Fruit fly (Drosophila melanogaster) whole organism, embryonic: ENCODE results near the gene NimC1.

Experiments
- Atf3 ChIP-seq: fragments of 200-800 bp; sonication (Bioruptor generic); optimal IDR thresholded peaks from 3 replicates; lab custom pipeline; 2016; ENCODE audit warnings: missing biosample characterization, missing genetic modification characterization
- Bgb ChIP-seq: fragments of 200-800 bp; sonication (Bioruptor generic); IDR thresholded peaks from 2 replicates; pipeline ENCODE4 v1.3.6; 2022; ENCODE audit warnings: missing biosample characterization, missing genetic modification characterization; ENCODE audit not compliant: partially characterized antibody
- CG11456 ChIP-seq: fragments of 200-800 bp; sonication (Bioruptor generic); IDR thresholded peaks from 3 replicates; pipeline ENCODE4 v1.3.6; 2022; ENCODE audit warnings: missing biosample characterization, missing genetic modification characterization
- CG11504 ChIP-seq: fragments of 200-800 bp; sonication (Bioruptor generic); optimal IDR thresholded peaks from 3 replicates; lab custom pipeline; 2019; ENCODE audit warnings: missing biosample characterization, mild to moderate bottlenecking, missing genetic modification characterization, moderate library complexity
- CG12942 ChIP-seq: fragments of 200-800 bp; sonication (Bioruptor generic); optimal IDR thresholded peaks from 3 replicates; lab custom pipeline; 2016; ENCODE audit warnings: missing biosample characterization, missing genetic modification characterization
- CG14014 ChIP-seq: fragments of 200-800 bp; sonication (Bioruptor generic); IDR thresholded peaks from 2 replicates; pipeline ENCODE4 v1.3.6; 2022; ENCODE audit warnings: missing biosample characterization, missing genetic modification characterization
- CG15514 ChIP-seq: fragments of 200-800 bp; sonication (Bioruptor generic); optimal IDR thresholded peaks from 3 replicates; lab custom pipeline; 2017; ENCODE audit warnings: missing biosample characterization, missing genetic modification characterization, mild to moderate bottlenecking, moderate library complexity, missing genetic modification reagents
- CG16779 ChIP-seq: fragments of 200-800 bp; sonication (Bioruptor generic); IDR thresholded peaks from 2 replicates; pipeline ENCODE4 v1.3.6; 2022; ENCODE audit warnings: missing biosample characterization, missing genetic modification characterization
- CG16813 ChIP-seq: fragments of 200-800 bp; sonication (Bioruptor generic); IDR thresholded peaks from 3 replicates; pipeline ENCODE4 v1.3.6; 2022; ENCODE audit warnings: missing biosample characterization, missing genetic modification characterization; ENCODE audit not compliant: partially characterized antibody
- CG17186 ChIP-seq: fragments of 200-800 bp; sonication (Bioruptor generic); optimal IDR thresholded peaks from 3 replicates; lab custom pipeline; 2017; ENCODE audit warnings: missing biosample characterization, missing genetic modification reagents, missing genetic modification characterization
- CG18476 ChIP-seq: fragments of 200-800 bp; sonication (Bioruptor generic); optimal IDR thresholded peaks from 2 replicates; lab custom pipeline; 2016; ENCODE audit warnings: missing biosample characterization, mild to moderate bottlenecking, missing genetic modification characterization
- CG3838 ChIP-seq: fragments of 200-800 bp; sonication (Bioruptor generic); optimal IDR thresholded peaks from 3 replicates; lab custom pipeline; 2016; ENCODE audit warnings: missing biosample characterization, missing genetic modification characterization
- CG42726 ChIP-seq: fragments of 200-800 bp; sonication (Bioruptor generic); IDR thresholded peaks from 2 replicates; pipeline ENCODE4 v1.3.6; 2022; ENCODE audit warnings: missing biosample characterization, missing genetic modification characterization; ENCODE audit not compliant: partially characterized antibody
- CG4707 ChIP-seq: fragments of 200-800 bp; sonication (Bioruptor generic); optimal IDR thresholded peaks from 2 replicates; lab custom pipeline; 2018; ENCODE audit warnings: missing biosample characterization, mild to moderate bottlenecking, missing genetic modification characterization, moderate library complexity
- CG4730 ChIP-seq: fragments of 200-800 bp; sonication (Bioruptor generic); IDR thresholded peaks from 2 replicates; pipeline ENCODE4 v1.3.6; 2022; ENCODE audit warnings: missing biosample characterization, missing genetic modification characterization
- CG5180 ChIP-seq: fragments of 200-800 bp; sonication (Bioruptor generic); optimal IDR thresholded peaks from 3 replicates; lab custom pipeline; 2017; ENCODE audit warnings: missing biosample characterization, missing genetic modification characterization, mild to moderate bottlenecking, moderate library complexity, missing genetic modification reagents
- CG8290 ChIP-seq, 3 experiments: fragments of 200-800 bp; sonication (Bioruptor generic); optimal IDR thresholded peaks; 2 replicates each; lab custom pipeline; 2016 to 2019; ENCODE audit warnings: missing biosample characterization in 3 of 3, missing genetic modification characterization in 3 of 3, mild to moderate bottlenecking in 2 of 3, moderate library complexity in 1 of 3
- CG8924 ChIP-seq: fragments of 200-800 bp; optimal IDR thresholded peaks from 3 replicates; lab custom pipeline; 2019; ENCODE audit warnings: missing biosample characterization, mild to moderate bottlenecking, missing genetic modification characterization, moderate library complexity
- CkIIα-i1 ChIP-seq: fragments of 200-800 bp; sonication (Bioruptor generic); IDR thresholded peaks from 2 replicates; pipeline ENCODE4 v1.3.6; 2022; ENCODE audit warnings: missing biosample characterization, missing genetic modification characterization
- D19A ChIP-seq: fragments of 200-800 bp; optimal IDR thresholded peaks from 3 replicates; lab custom pipeline; 2019; ENCODE audit warnings: missing biosample characterization, mild to moderate bottlenecking, missing genetic modification characterization, moderate library complexity
- Dek ChIP-seq: fragments of 200-800 bp; sonication (Bioruptor generic); optimal IDR thresholded peaks from 3 replicates; lab custom pipeline; 2019; ENCODE audit warnings: missing biosample characterization, mild to moderate bottlenecking, missing genetic modification characterization, moderate library complexity
- GATAe ChIP-seq: fragments of 200-800 bp; sonication (Bioruptor generic); conservative IDR thresholded peaks from 2 replicates; pipeline ENCODE4 v1.3.6; 2022; ENCODE audit warnings: missing biosample characterization, missing genetic modification characterization
- Mes4 ChIP-seq: fragments of 200-800 bp; sonication (Bioruptor generic); optimal IDR thresholded peaks from 2 replicates; lab custom pipeline; 2016; ENCODE audit warnings: missing biosample characterization, missing genetic modification characterization
- NC2α ChIP-seq: fragments of 200-800 bp; sonication (Bioruptor generic); optimal IDR thresholded peaks from 2 replicates; lab custom pipeline; 2016; ENCODE audit warnings: missing biosample characterization, missing genetic modification characterization
- Optix ChIP-seq: fragments of 200-800 bp; sonication (Bioruptor generic); IDR thresholded peaks from 3 replicates; pipeline ENCODE4 v1.3.6; 2022; ENCODE audit warnings: missing biosample characterization, missing genetic modification characterization
- PHDP ChIP-seq: fragments of 200-800 bp; sonication (Bioruptor generic); optimal IDR thresholded peaks from 3 replicates; lab custom pipeline; 2018; ENCODE audit warnings: missing biosample characterization, mild to moderate bottlenecking, missing genetic modification characterization, moderate library complexity
- Usf ChIP-seq: fragments of 200-800 bp; sonication (Bioruptor generic); optimal IDR thresholded peaks from 2 replicates; lab custom pipeline; 2017; ENCODE audit warnings: missing genotype, missing biosample characterization, missing genetic modification characterization
- al ChIP-seq: fragments of 200-800 bp; sonication (Bioruptor generic); IDR thresholded peaks from 2 replicates; pipeline ENCODE4 v1.3.6; 2022; ENCODE audit warnings: missing biosample characterization, missing genetic modification characterization
- ap ChIP-seq: fragments of 200-800 bp; sonication (Bioruptor generic); IDR thresholded peaks from 2 replicates; pipeline ENCODE4 v1.3.6; 2022; ENCODE audit warnings: missing biosample characterization, missing genetic modification characterization
- bsh ChIP-seq, 2 experiments: fragments of 200-800 bp; sonication (Bioruptor generic); optimal IDR thresholded peaks; 2 replicates each; lab custom pipeline; 2017 to 2018; ENCODE audit warnings: mild to moderate bottlenecking in 2 of 2, missing biosample characterization in 2 of 2, missing genetic modification characterization in 2 of 2, moderate library complexity in 1 of 2
- cato ChIP-seq: fragments of 200-800 bp; sonication (Bioruptor generic); optimal IDR thresholded peaks from 2 replicates; lab custom pipeline; 2016; ENCODE audit warnings: missing biosample characterization, missing genetic modification characterization, borderline replicate concordance
- chm ChIP-seq: fragments of 200-800 bp; sonication (Bioruptor generic); IDR thresholded peaks from 2 replicates; pipeline ENCODE4 v1.3.6; 2022; ENCODE audit warnings: missing biosample characterization, missing genetic modification characterization
- crp ChIP-seq, 2 experiments: fragments of 200-800 bp; sonication (Bioruptor generic); optimal IDR thresholded peaks; 2 replicates in 1 of 2; 3 replicates in 1 of 2; lab custom pipeline; 2017; ENCODE audit warnings: missing biosample characterization in 2 of 2, missing genetic modification characterization in 2 of 2, mild to moderate bottlenecking in 1 of 2, moderate library complexity in 1 of 2
- dm ChIP-seq: fragments of 200-800 bp; sonication (Bioruptor generic); optimal IDR thresholded peaks from 3 replicates; lab custom pipeline; 2016; ENCODE audit warnings: missing biosample characterization, missing genetic modification characterization
- ems ChIP-seq: fragments of 200-800 bp; sonication (Bioruptor generic); optimal IDR thresholded peaks from 3 replicates; lab custom pipeline; 2016; ENCODE audit warnings: missing biosample characterization, missing genetic modification characterization
- gt ChIP-seq: fragments of 200-800 bp; sonication (Bioruptor generic); IDR thresholded peaks from 2 replicates; pipeline ENCODE4 v1.3.6; 2022; ENCODE audit warnings: missing biosample characterization, missing genetic modification characterization
- hth ChIP-seq: fragments of >200 bp; optimal IDR thresholded peaks from 2 replicates; lab custom pipeline; 2017; ENCODE audit warnings: inconsistent platforms
- lbe ChIP-seq: fragments of 200-800 bp; sonication (Bioruptor generic); optimal IDR thresholded peaks from 2 replicates; lab custom pipeline; 2016; ENCODE audit warnings: missing biosample characterization, mild to moderate bottlenecking, missing genetic modification characterization
- lilli ChIP-seq: fragments of 200-800 bp; sonication (Bioruptor generic); optimal IDR thresholded peaks from 3 replicates; lab custom pipeline; 2016; ENCODE audit warnings: missing biosample characterization, missing genetic modification characterization
- nom ChIP-seq: fragments of 200-800 bp; sonication (Bioruptor generic); optimal IDR thresholded peaks from 2 replicates; lab custom pipeline; 2017; ENCODE audit warnings: missing biosample characterization, missing genetic modification characterization, mild to moderate bottlenecking, moderate library complexity, missing genetic modification reagents
- org-1 ChIP-seq: fragments of 200-800 bp; sonication (Bioruptor generic); optimal IDR thresholded peaks from 2 replicates; lab custom pipeline; 2017; ENCODE audit warnings: missing biosample characterization, missing genetic modification characterization
- p53 ChIP-seq: fragments of 200-800 bp; sonication (Bioruptor generic); optimal IDR thresholded peaks from 2 replicates; lab custom pipeline; 2016; ENCODE audit warnings: missing biosample characterization, missing genetic modification characterization
- pum ChIP-seq: fragments of 200-800 bp; sonication (Bioruptor generic); optimal IDR thresholded peaks from 2 replicates; lab custom pipeline; 2016; ENCODE audit warnings: missing biosample characterization, missing genetic modification characterization
- ro ChIP-seq: fragments of 200-800 bp; sonication (Bioruptor generic); IDR thresholded peaks from 2 replicates; pipeline ENCODE4 v1.3.6; 2022; ENCODE audit warnings: missing biosample characterization, missing genetic modification characterization
- so ChIP-seq: fragments of 200-800 bp; sonication (Bioruptor generic); IDR thresholded peaks from 3 replicates; pipeline ENCODE4 v1.3.6; 2022; ENCODE audit warnings: missing biosample characterization, missing genetic modification characterization
- trh ChIP-seq: fragments of 200-800 bp; sonication (Bioruptor generic); optimal IDR thresholded peaks from 2 replicates; lab custom pipeline; 2016; ENCODE audit warnings: missing biosample characterization, missing genetic modification characterization
- vfl ChIP-seq: fragments of 200-800 bp; sonication (Bioruptor generic); optimal IDR thresholded peaks from 2 replicates; lab custom pipeline; 2016; ENCODE audit warnings: missing biosample characterization, missing genetic modification characterization
- wdn ChIP-seq: fragments of 200-800 bp; sonication (Bioruptor generic); IDR thresholded peaks from 2 replicates; pipeline ENCODE4 v1.3.6; 2022; ENCODE audit warnings: missing biosample characterization, missing genetic modification characterization
- yki ChIP-seq: fragments of >200 bp; optimal IDR thresholded peaks from 3 replicates; lab custom pipeline; 2018
- zfh2 ChIP-seq: fragments of 200-800 bp; sonication (Bioruptor generic); optimal IDR thresholded peaks from 2 replicates; lab custom pipeline; 2016; ENCODE audit warnings: missing biosample characterization, missing genetic modification characterization

Gene NimC1

DNA sequence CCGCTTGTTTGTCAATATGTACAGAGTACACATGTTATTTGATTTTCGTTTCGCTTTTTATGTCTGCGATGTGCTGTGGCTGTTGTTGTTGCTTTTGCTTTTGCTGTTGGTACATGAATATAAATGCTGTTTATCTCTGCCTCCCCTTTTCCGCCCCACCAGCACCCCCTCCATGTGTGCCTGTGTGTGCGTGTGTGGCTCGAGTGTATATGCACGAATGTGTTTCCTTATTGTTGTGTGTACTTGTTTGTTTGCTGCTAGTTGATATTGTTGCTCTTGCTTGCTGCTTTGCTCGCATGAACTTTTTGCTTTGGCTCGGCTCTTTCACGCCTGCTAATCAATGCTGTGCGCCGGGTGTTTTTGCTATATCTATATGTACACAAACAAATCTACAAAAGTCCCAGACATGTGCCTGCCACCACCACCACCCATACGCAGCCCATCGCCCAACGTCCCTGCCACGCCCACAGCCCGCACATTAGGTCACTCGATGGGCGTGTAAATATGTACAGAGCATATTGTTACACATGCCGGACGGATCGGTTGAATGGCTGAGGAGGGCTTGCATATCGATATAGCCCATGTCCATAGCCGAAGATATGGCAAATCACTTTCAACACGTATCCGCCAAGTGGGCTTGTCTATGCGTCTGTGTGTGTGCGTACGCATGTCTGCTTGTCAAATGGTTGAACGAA lies 47.6 kb upstream of the NimC1 start (continued):
- TF ChIP-seq CG42726 (GFP tag; lab: Robert Waterston, UW) = no peak
- peak; percentile 48; the same call in 1 of the 2 replicates for TF ChIP-seq Bgb (GFP tag; lab: Robert Waterston, UW)
- peak; percentile 98 for TF ChIP-seq Optix (GFP tag; lab: Robert Waterston, UW)
- TF ChIP-seq Usf = peak; percentile 97
- peak; percentile 99 for TF ChIP-seq Atf3
- TF ChIP-seq CG5180 = peak; percentile 96
- TF ChIP-seq p53 (GFP tag; lab: Kevin White, UChicago) = peak; percentile 99
- TF ChIP-seq CG8924 (tag; lab: Kevin White, UChicago) = peak; percentile 99
- peak; percentile 97 for TF ChIP-seq CG16779 (GFP tag; lab: Robert Waterston, UW)
- peak; percentile 100 for TF ChIP-seq CG8290 (GFP tag; optimal IDR thresholded peaks at IDR 0.05; lab: Kevin White, UChicago)
- TF ChIP-seq CG8290 (tag; optimal IDR thresholded peaks at IDR 0.05; lab: Kevin White, UChicago) = peak; percentile 100
- TF ChIP-seq ems (GFP tag; lab: Kevin White, UChicago) = peak; percentile 98
- peak; percentile 97 for TF ChIP-seq GATAe (GFP tag; lab: Robert Waterston, UW)
- no peak for TF ChIP-seq yki (lab: Kevin White, UChicago)
- TF ChIP-seq al = peak; percentile 83
- TF ChIP-seq crp (GFP tag; optimal IDR thresholded peaks at IDR 0.05; lab: Kevin White, UChicago) = peak; percentile 17 to 80
- TF ChIP-seq zfh2 (GFP tag; lab: Kevin White, UChicago) = peak; percentile 91
- peak; percentile 99 for TF ChIP-seq PHDP (tag; lab: Kevin White, UChicago)
- TF ChIP-seq Dek (tag; lab: Kevin White, UChicago) = peak; percentile 98
- TF ChIP-seq ro (GFP tag; lab: Robert Waterston, UW) = peak; percentile 95
- TF ChIP-seq CG11456 (GFP tag; lab: Robert Waterston, UW) = peak; percentile 99
- peak; percentile 96 for TF ChIP-seq CG4730
- peak; percentile 100 for TF ChIP-seq Mes4 (GFP tag; lab: Kevin White, UChicago)
- peak; percentile 97 for TF ChIP-seq pum (GFP tag; lab: Kevin White, UChicago)
- TF ChIP-seq CG12942 (GFP tag; lab: Kevin White, UChicago) = peak; percentile 100
- peak; percentile 100 for TF ChIP-seq trh (GFP tag; lab: Kevin White, UChicago)
- peak; percentile 98 for TF ChIP-seq dm (GFP tag; lab: Kevin White, UChicago)
- TF ChIP-seq CG18476 (GFP tag; lab: Kevin White, UChicago) = peak; percentile 98
- no peak for TF ChIP-seq CG16813
- TF ChIP-seq lbe (GFP tag; lab: Kevin White, UChicago) = peak; percentile 93
- TF ChIP-seq gt (GFP tag; lab: Robert Waterston, UW) = peak; percentile 95
- peak; percentile 99 for TF ChIP-seq cato (GFP tag; lab: Kevin White, UChicago)
- TF ChIP-seq CG17186 (GFP tag; lab: Kevin White, UChicago) = peak; percentile 98
- peak; percentile 99 for TF ChIP-seq so (GFP tag; lab: Robert Waterston, UW)
- peak; percentile 95 for TF ChIP-seq vfl (GFP tag; lab: Kevin White, UChicago)
- TF ChIP-seq lilli (GFP tag; lab: Kevin White, UChicago) = peak; percentile 91
- TF ChIP-seq CG14014 = peak; percentile 99
- TF ChIP-seq bsh (GFP tag; optimal IDR thresholded peaks at IDR 0.05; lab: Kevin White, UChicago) = peak; percentile 22 to 99
- TF ChIP-seq ap (GFP tag; lab: Robert Waterston, UW) = peak; percentile 98
- peak; percentile 99 for TF ChIP-seq CG4707 (GFP tag; lab: Kevin White, UChicago)
- TF ChIP-seq nom = peak; percentile 81
- TF ChIP-seq NC2α (GFP tag; lab: Kevin White, UChicago) = peak; percentile 100
- no peak for TF ChIP-seq D19A (tag; lab: Kevin White, UChicago)
- peak; percentile 98 for TF ChIP-seq CkIIα-i1 (GFP tag; lab: Robert Waterston, UW)
- TF ChIP-seq CG3838 (GFP tag; lab: Kevin White, UChicago) = peak; percentile 100
- peak; percentile 96 for TF ChIP-seq CG15514
- TF ChIP-seq wdn (GFP tag; lab: Robert Waterston, UW) = peak; percentile 95
- no peak for TF ChIP-seq hth (lab: Kevin White, UChicago)
- TF ChIP-seq org-1 (GFP tag; lab: Kevin White, UChicago) = peak; percentile 100
- TF ChIP-seq chm (GFP tag; lab: Robert Waterston, UW) = peak; percentile 100
- peak; percentile 96 for TF ChIP-seq CG11504 (tag; lab: Kevin White, UChicago)
